Fruit fly (Drosophila melanogaster) whole organism, embryonic: ENCODE data around the gene RpS28b.
A peak's percentile ranks its signal among the peaks of the same experiment; 100 is the strongest.

Experiments used
- ATbp ChIP-seq: fragments of 200-800 bp; sonication (Bioruptor generic); optimal IDR thresholded peaks from 2 replicates; lab custom pipeline; 2017; ENCODE audit warnings: missing biosample characterization, mild to moderate bottlenecking, missing genetic modification characterization, missing genetic modification reagents
- CG10959 ChIP-seq: fragments of 200-800 bp; sonication (Bioruptor generic); IDR thresholded peaks from 2 replicates; pipeline ENCODE4 v1.3.6; 2022; ENCODE audit warnings: missing biosample characterization, missing genetic modification characterization
- CG11560 ChIP-seq: fragments of 200-800 bp; sonication (Bioruptor generic); IDR thresholded peaks from 3 replicates; pipeline ENCODE4 v1.3.6; 2022; ENCODE audit warnings: missing biosample characterization, missing genetic modification characterization
- CG11723 ChIP-seq: fragments of 200-800 bp; sonication (Bioruptor generic); optimal IDR thresholded peaks from 2 replicates; lab custom pipeline; 2017; ENCODE audit warnings: missing biosample characterization, mild to moderate bottlenecking, missing genetic modification characterization
- CG12104 ChIP-seq: fragments of 200-800 bp; sonication (Bioruptor generic); optimal IDR thresholded peaks from 3 replicates; lab custom pipeline; 2016; ENCODE audit warnings: missing biosample characterization, missing genetic modification characterization
- CG15269 ChIP-seq: fragments of 200-800 bp; sonication (Bioruptor generic); optimal IDR thresholded peaks from 2 replicates; lab custom pipeline; 2018; ENCODE audit warnings: missing biosample characterization, mild to moderate bottlenecking, missing genetic modification characterization, moderate library complexity
- CG1832 ChIP-seq: fragments of 200-800 bp; sonication (Bioruptor generic); optimal IDR thresholded peaks from 2 replicates; lab custom pipeline; 2017; ENCODE audit warnings: missing biosample characterization, mild to moderate bottlenecking, missing genetic modification characterization, inconsistent platforms
- CG18476 ChIP-seq: fragments of 200-800 bp; sonication (Bioruptor generic); optimal IDR thresholded peaks from 2 replicates; lab custom pipeline; 2016; ENCODE audit warnings: missing biosample characterization, mild to moderate bottlenecking, missing genetic modification characterization
- CG18599 ChIP-seq: fragments of 200-800 bp; sonication (Bioruptor generic); optimal IDR thresholded peaks from 3 replicates; lab custom pipeline; 2017; ENCODE audit warnings: missing biosample characterization, missing genetic modification characterization, mild to moderate bottlenecking, moderate library complexity, missing genetic modification reagents
- CG2199 ChIP-seq: fragments of 200-800 bp; sonication (Bioruptor generic); IDR thresholded peaks from 3 replicates; pipeline ENCODE4 v1.3.6; 2022; ENCODE audit warnings: missing biosample characterization, missing genetic modification characterization
- CG31388 ChIP-seq: fragments of 200-800 bp; sonication (Bioruptor generic); optimal IDR thresholded peaks from 2 replicates; lab custom pipeline; 2016; ENCODE audit warnings: missing biosample characterization, missing genetic modification characterization
- CG4820 ChIP-seq: fragments of 200-800 bp; sonication (Bioruptor generic); optimal IDR thresholded peaks from 3 replicates; lab custom pipeline; 2016; ENCODE audit warnings: missing biosample characterization, missing genetic modification characterization
- CG6765 ChIP-seq: fragments of 200-800 bp; sonication (Bioruptor generic); optimal IDR thresholded peaks from 3 replicates; lab custom pipeline; 2017; ENCODE audit warnings: missing biosample characterization, mild to moderate bottlenecking, missing genetic modification characterization
- CG6854 ChIP-seq: fragments of 200-800 bp; sonication (Bioruptor generic); optimal IDR thresholded peaks from 3 replicates; lab custom pipeline; 2017; ENCODE audit warnings: missing biosample characterization, mild to moderate bottlenecking, missing genetic modification characterization
- CG7271 ChIP-seq: fragments of 200-800 bp; sonication (Bioruptor generic); optimal IDR thresholded peaks from 2 replicates; lab custom pipeline; 2018; ENCODE audit warnings: missing biosample characterization, mild to moderate bottlenecking, missing genetic modification characterization, moderate library complexity
- CG7372 ChIP-seq: fragments of 200-800 bp; sonication (Bioruptor generic); IDR thresholded peaks from 2 replicates; pipeline ENCODE4 v1.3.6; 2022; ENCODE audit warnings: missing biosample characterization, missing genetic modification characterization
- CG7745 ChIP-seq: fragments of 200-800 bp; sonication (Bioruptor generic); optimal IDR thresholded peaks from 2 replicates; lab custom pipeline; 2018; ENCODE audit warnings: missing biosample characterization, mild to moderate bottlenecking, missing genetic modification characterization, moderate library complexity
- CG7928 ChIP-seq: fragments of 200-800 bp; sonication (Bioruptor generic); optimal IDR thresholded peaks from 2 replicates; lab custom pipeline; 2017; ENCODE audit warnings: missing biosample characterization, mild to moderate bottlenecking, missing genetic modification characterization
- CG9797 ChIP-seq: fragments of 200-800 bp; sonication (Bioruptor generic); optimal IDR thresholded peaks from 3 replicates; lab custom pipeline; 2018; ENCODE audit warnings: missing biosample characterization, mild to moderate bottlenecking, missing genetic modification characterization
- CTCF ChIP-seq: fragments of 200-800 bp; sonication (Bioruptor generic); optimal IDR thresholded peaks from 2 replicates; lab custom pipeline; 2017; ENCODE audit warnings: missing biosample characterization, mild to moderate bottlenecking, missing genetic modification characterization, moderate library complexity
- CrebB ChIP-seq: fragments of 200-800 bp; sonication (Bioruptor generic); optimal IDR thresholded peaks from 3 replicates; lab custom pipeline; 2018; ENCODE audit warnings: missing biosample characterization, mild to moderate bottlenecking, missing genetic modification characterization
- Dfd ChIP-seq, 2 experiments: fragments of >200 bp; optimal IDR thresholded peaks; 2 replicates each; lab custom pipeline; 2017; ENCODE audit warnings: missing biosample characterization in 2 of 2, missing genetic modification characterization in 2 of 2
- E2f2 ChIP-seq: fragments of 200-800 bp; sonication (Bioruptor generic); IDR thresholded peaks from 2 replicates; pipeline ENCODE4 v1.3.6; 2022; ENCODE audit warnings: missing biosample characterization, missing genetic modification characterization
- Fer1 ChIP-seq: fragments of 200-800 bp; sonication (Bioruptor generic); optimal IDR thresholded peaks from 2 replicates; lab custom pipeline; 2017; ENCODE audit warnings: missing biosample characterization, mild to moderate bottlenecking, missing genetic modification characterization
- HHEX ChIP-seq: fragments of 200-800 bp; sonication (Bioruptor generic); optimal IDR thresholded peaks from 3 replicates; lab custom pipeline; 2017; ENCODE audit warnings: missing biosample characterization, mild to moderate bottlenecking, missing genetic modification characterization, missing genetic modification reagents
- Hr39 ChIP-seq: fragments of >200 bp; optimal IDR thresholded peaks from 2 replicates; lab custom pipeline; 2017
- Myb ChIP-seq: fragments of 200-800 bp; sonication (Bioruptor generic); optimal IDR thresholded peaks from 2 replicates; lab custom pipeline; 2016; ENCODE audit warnings: missing biosample characterization, missing genetic modification characterization
- Nf-YA ChIP-seq: fragments of 200-800 bp; sonication (Bioruptor generic); IDR thresholded peaks from 2 replicates; pipeline ENCODE4 v1.3.6; 2022; ENCODE audit warnings: missing biosample characterization, missing genetic modification characterization
- Nf-YB ChIP-seq: fragments of 200-800 bp; sonication (Bioruptor generic); optimal IDR thresholded peaks from 3 replicates; lab custom pipeline; 2019; ENCODE audit warnings: missing biosample characterization, mild to moderate bottlenecking, missing genetic modification characterization, moderate library complexity
- Spps ChIP-seq: fragments of 200-800 bp; sonication (Bioruptor generic); optimal IDR thresholded peaks from 2 replicates; lab custom pipeline; 2018; ENCODE audit warnings: missing biosample characterization, mild to moderate bottlenecking, missing genetic modification characterization
- Tbp ChIP-seq: fragments of >200 bp; optimal IDR thresholded peaks from 2 replicates; lab custom pipeline; 2018; ENCODE audit warnings: missing biosample characterization, missing genetic modification characterization
- al ChIP-seq: fragments of 200-800 bp; sonication (Bioruptor generic); IDR thresholded peaks from 2 replicates; pipeline ENCODE4 v1.3.6; 2022; ENCODE audit warnings: missing biosample characterization, missing genetic modification characterization
- bigmax ChIP-seq: fragments of 200-800 bp; sonication (Bioruptor generic); optimal IDR thresholded peaks from 2 replicates; lab custom pipeline; 2018; ENCODE audit warnings: missing biosample characterization, mild to moderate bottlenecking, missing genetic modification characterization
- chm ChIP-seq: fragments of 200-800 bp; sonication (Bioruptor generic); IDR thresholded peaks from 2 replicates; pipeline ENCODE4 v1.3.6; 2022; ENCODE audit warnings: missing biosample characterization, missing genetic modification characterization
- corto ChIP-seq: fragments of 200-800 bp; sonication (Bioruptor generic); optimal IDR thresholded peaks from 2 replicates; lab custom pipeline; 2016; ENCODE audit warnings: missing biosample characterization, mild to moderate bottlenecking, missing genetic modification characterization, moderate library complexity
- dmrt99B ChIP-seq: fragments of 200-800 bp; sonication (Bioruptor generic); optimal IDR thresholded peaks from 2 replicates; lab custom pipeline; 2018; ENCODE audit warnings: missing biosample characterization, mild to moderate bottlenecking, missing genetic modification characterization, moderate library complexity
- fd64A ChIP-seq: fragments of 200-800 bp; sonication (Bioruptor generic); optimal IDR thresholded peaks from 3 replicates; lab custom pipeline; 2018; ENCODE audit warnings: missing biosample characterization, mild to moderate bottlenecking, missing genetic modification characterization
- grn ChIP-seq: fragments of 200-800 bp; sonication (Bioruptor generic); optimal IDR thresholded peaks from 3 replicates; lab custom pipeline; 2017; ENCODE audit warnings: missing biosample characterization, missing genetic modification characterization
- h ChIP-seq: fragments of >200 bp; optimal IDR thresholded peaks from 2 replicates; lab custom pipeline; 2017
- jing ChIP-seq: fragments of 200-800 bp; sonication (Bioruptor generic); optimal IDR thresholded peaks from 2 replicates; lab custom pipeline; 2018; ENCODE audit warnings: missing biosample characterization, mild to moderate bottlenecking, missing genetic modification characterization
- kay ChIP-seq: fragments of 200-800 bp; sonication (Bioruptor generic); optimal IDR thresholded peaks from 2 replicates; lab custom pipeline; 2016; ENCODE audit warnings: missing biosample characterization, missing genetic modification characterization
- lola ChIP-seq, 3 experiments: fragments of >200 bp in 2 of 3; fragments of 200-800 bp in 1 of 3; sonication (Bioruptor generic) in 1 of 3; optimal IDR thresholded peaks; 2 replicates each; lab custom pipeline; 2017 to 2019; ENCODE audit warnings: missing biosample characterization in 3 of 3, missing genetic modification characterization in 3 of 3, mild to moderate bottlenecking in 1 of 3, moderate library complexity in 1 of 3
- maf-S ChIP-seq: fragments of 200-800 bp; sonication (Bioruptor generic); optimal IDR thresholded peaks from 2 replicates; lab custom pipeline; 2016; ENCODE audit warnings: missing biosample characterization, missing genetic modification characterization
- nerfin-2 ChIP-seq: fragments of 200-800 bp; sonication (Bioruptor generic); IDR thresholded peaks from 2 replicates; pipeline ENCODE4 v1.3.6; 2022; ENCODE audit warnings: missing biosample characterization, missing genetic modification characterization; ENCODE audit not compliant: partially characterized antibody
- pb ChIP-seq: fragments of 200-800 bp; sonication (Bioruptor generic); optimal IDR thresholded peaks from 3 replicates; lab custom pipeline; 2016; ENCODE audit warnings: missing biosample characterization, missing genetic modification characterization
- sc ChIP-seq, 3 experiments: fragments of >200 bp in 2 of 3; fragments of 200-800 bp in 1 of 3; sonication (Bioruptor generic) in 1 of 3; optimal IDR thresholded peaks; 2 replicates in 2 of 3; 3 replicates in 1 of 3; lab custom pipeline; 2017; ENCODE audit warnings: mild to moderate bottlenecking in 1 of 3, missing biosample characterization in 1 of 3, missing genetic modification characterization in 1 of 3, missing genetic modification reagents in 1 of 3
- sens ChIP-seq: fragments of 200-800 bp; sonication (Bioruptor generic); peaks from one replicate; lab custom pipeline; 2016; ENCODE audit warnings: missing biosample characterization, missing genetic modification characterization
- tll ChIP-seq, 2 experiments: fragments of 200-800 bp in 1 of 2; fragments of >200 bp in 1 of 2; sonication (Bioruptor generic) in 1 of 2; optimal IDR thresholded peaks; 2 replicates each; lab custom pipeline; 2017 to 2019; ENCODE audit warnings: missing biosample characterization in 2 of 2, missing genetic modification characterization in 2 of 2, mild to moderate bottlenecking in 1 of 2, moderate library complexity in 1 of 2
- toy ChIP-seq: fragments of 200-800 bp; sonication (Bioruptor generic); IDR thresholded peaks from 2 replicates; pipeline ENCODE4 v1.3.6; 2022; ENCODE audit warnings: missing biosample characterization, missing genetic modification characterization
- z ChIP-seq: fragments of 200-800 bp; sonication (Bioruptor generic); IDR thresholded peaks from 3 replicates; pipeline ENCODE4 v1.3.6; 2022; ENCODE audit warnings: missing biosample characterization, missing genetic modification characterization

Gene RpS28b

DNA sequence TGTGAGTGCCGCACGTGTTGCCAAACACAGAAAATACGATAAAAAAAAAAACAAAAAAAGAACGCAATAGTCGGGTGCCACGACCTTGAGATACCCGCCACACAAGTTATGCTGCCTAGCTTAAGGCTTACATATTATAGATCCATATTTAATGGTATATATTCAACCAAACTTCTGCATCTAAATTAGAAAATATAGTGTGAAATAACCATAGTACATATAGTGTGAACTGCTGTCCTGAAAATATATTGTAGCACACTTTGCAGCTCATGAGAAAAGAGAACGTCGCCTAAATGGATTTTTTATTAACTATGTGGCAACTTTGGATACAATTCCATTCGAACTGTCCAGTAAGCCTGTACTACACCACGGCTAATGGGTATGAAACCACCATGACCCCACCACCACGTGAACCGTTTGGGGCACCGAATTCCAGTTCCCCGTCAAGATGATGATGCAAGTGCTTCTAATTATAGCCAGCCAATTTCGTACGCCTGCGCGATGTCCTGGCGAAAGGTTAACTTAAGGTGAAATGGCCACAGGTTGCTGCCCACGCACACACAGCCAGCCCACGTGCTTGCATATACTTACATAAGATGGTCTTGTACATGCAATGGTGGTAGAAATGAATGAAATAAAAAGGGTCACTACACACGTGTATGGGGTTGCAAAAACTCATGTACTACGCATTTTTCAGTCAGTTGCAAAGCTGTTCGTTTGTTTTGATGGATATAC lies 45.8 kb downstream of the RpS28b start (continued):
- TF ChIP-seq lola (GFP tag; optimal IDR thresholded peaks at IDR 0.05; lab: Kevin White, UChicago) (peak in 1 of 3 experiments; percentile 53), CG7745 (tag; lab: Kevin White, UChicago) (no peak), CG31388 (GFP tag; lab: Kevin White, UChicago) (no peak), bigmax (GFP tag; lab: Kevin White, UChicago) (no peak), CG6765 (peak; percentile 71), Tbp (GFP tag; lab: Kevin White, UChicago) (no peak), CG7372 (peak; percentile 46), CG7271 (tag; lab: Kevin White, UChicago) (no peak), nerfin-2 (GFP tag; lab: Robert Waterston, UW) (no peak), CG7928 (GFP tag; lab: Kevin White, UChicago) (peak; percentile 16), maf-S (GFP tag; lab: Kevin White, UChicago) (peak; percentile 40), chm (GFP tag; lab: Robert Waterston, UW) (peak; percentile 54; the same call in 1 of the 2 replicates), CG9797 (GFP tag; lab: Kevin White, UChicago) (no peak), CG11723 (GFP tag; lab: Kevin White, UChicago) (peak; percentile 64), fd64A (peak; percentile 20), pb (peak; percentile 43), dmrt99B (tag; lab: Kevin White, UChicago) (peak; percentile 86), Dfd (GFP tag; optimal IDR thresholded peaks at IDR 0.05; lab: Kevin White, UChicago) (no peak), CG2199 (GFP tag; lab: Robert Waterston, UW) (no peak), CG10959 (GFP tag; lab: Robert Waterston, UW) (peak; percentile 42; the same call in 1 of the 2 replicates), al (GFP tag; lab: Robert Waterston, UW) (peak; percentile 51; the same call in 1 of the 2 replicates), z (GFP tag; lab: Robert Waterston, UW) (no peak), CG1832 (no peak), CG12104 (peak; percentile 64), Nf-YB (GFP tag; lab: Kevin White, UChicago) (peak; percentile 60), Fer1 (GFP tag; lab: Kevin White, UChicago) (peak; percentile 86), Myb (GFP tag; lab: Kevin White, UChicago) (no peak), CrebB (tag; lab: Kevin White, UChicago) (peak; percentile 45), corto (no peak), tll (GFP tag; optimal IDR thresholded peaks at IDR 0.05; lab: Kevin White, UChicago) (no peak), CTCF (GFP tag; lab: Kevin White, UChicago) (peak; percentile 6), CG6854 (GFP tag; lab: Kevin White, UChicago) (peak; percentile 74), E2f2 (GFP tag; lab: Robert Waterston, UW) (peak; percentile 44; the same call in 1 of the 2 replicates), CG11560 (tag; lab: Robert Waterston, UW) (0 out of 3 replicates have a peak, but pooled peaks have one; percentile 34), h (lab: Kevin White, UChicago) (no peak), HHEX (GFP tag; lab: Kevin White, UChicago) (peak; percentile 74), sc (optimal IDR thresholded peaks at IDR 0.05; lab: Kevin White, UChicago) (no peak), sc (GFP tag; optimal IDR thresholded peaks at IDR 0.05; lab: Kevin White, UChicago) (peak; percentile 49), grn (peak; percentile 24), kay (peak; percentile 75), sens (GFP tag; lab: Kevin White, UChicago) (peak; percentile 96), Spps (peak; percentile 10), CG4820 (peak; percentile 81), CG15269 (tag; lab: Kevin White, UChicago) (peak; percentile 79), Nf-YA (GFP tag; lab: Robert Waterston, UW) (no peak), CG18476 (GFP tag; lab: Kevin White, UChicago) (peak; percentile 66), Hr39 (lab: Kevin White, UChicago) (no peak), toy (no peak), CG18599 (GFP tag; lab: Kevin White, UChicago) (peak; percentile 90), ATbp (GFP tag; lab: Kevin White, UChicago) (peak; percentile 73), jing (GFP tag; lab: Kevin White, UChicago) (no peak)
